Fruit fly (Drosophila melanogaster) whole organism, embryonic: ENCODE results near the gene Gorab.
A peak's percentile ranks its signal among the peaks of the same experiment; 100 is the strongest.

Experiments used
- CG10147 ChIP-seq: fragments of 200-800 bp; sonication (Bioruptor generic); optimal IDR thresholded peaks from 2 replicates; lab custom pipeline; 2019; ENCODE audit warnings: missing biosample characterization, mild to moderate bottlenecking, missing genetic modification characterization, moderate library complexity
- CG10274 ChIP-seq: fragments of 200-800 bp; sonication (Bioruptor generic); optimal IDR thresholded peaks from 3 replicates; lab custom pipeline; 2017; ENCODE audit warnings: missing biosample characterization, mild to moderate bottlenecking, missing genetic modification characterization
- CG11696 ChIP-seq: fragments of 200-800 bp; sonication (Bioruptor generic); IDR thresholded peaks from 2 replicates; pipeline ENCODE4 v1.3.6; 2022; ENCODE audit warnings: missing biosample characterization, missing genetic modification characterization
- CG12769 ChIP-seq: fragments of 200-800 bp; sonication (Bioruptor generic); optimal IDR thresholded peaks from 2 replicates; lab custom pipeline; 2019; ENCODE audit warnings: missing biosample characterization, mild to moderate bottlenecking, missing genetic modification characterization, moderate library complexity
- CG13624 ChIP-seq: fragments of 200-800 bp; sonication (Bioruptor generic); optimal IDR thresholded peaks from 2 replicates; lab custom pipeline; 2016; ENCODE audit warnings: missing biosample characterization, missing genetic modification characterization
- CG15514 ChIP-seq: fragments of 200-800 bp; sonication (Bioruptor generic); optimal IDR thresholded peaks from 3 replicates; lab custom pipeline; 2017; ENCODE audit warnings: missing biosample characterization, missing genetic modification characterization, mild to moderate bottlenecking, moderate library complexity, missing genetic modification reagents
- CG15696 ChIP-seq: fragments of 200-800 bp; sonication (Bioruptor generic); optimal IDR thresholded peaks from 2 replicates; lab custom pipeline; 2019; ENCODE audit warnings: missing biosample characterization, mild to moderate bottlenecking, missing genetic modification characterization, moderate library complexity
- CG1602 ChIP-seq: fragments of 200-800 bp; sonication (Bioruptor generic); optimal IDR thresholded peaks from 3 replicates; lab custom pipeline; 2016; ENCODE audit warnings: missing biosample characterization, missing genetic modification characterization
- CG17829 ChIP-seq: fragments of 200-800 bp; optimal IDR thresholded peaks from 2 replicates; lab custom pipeline; 2019; ENCODE audit warnings: missing biosample characterization, mild to moderate bottlenecking, missing genetic modification characterization, moderate library complexity
- CG1792 ChIP-seq: fragments of 200-800 bp; sonication (Bioruptor generic); optimal IDR thresholded peaks from 2 replicates; lab custom pipeline; 2016; ENCODE audit warnings: missing biosample characterization, missing genetic modification characterization
- CG18262 ChIP-seq: fragments of 200-800 bp; optimal IDR thresholded peaks from 3 replicates; lab custom pipeline; 2019; ENCODE audit warnings: missing biosample characterization, mild to moderate bottlenecking, missing genetic modification characterization, moderate library complexity
- CG2678 ChIP-seq: fragments of 200-800 bp; sonication (Bioruptor generic); optimal IDR thresholded peaks from 3 replicates; lab custom pipeline; 2019; ENCODE audit warnings: missing biosample characterization, mild to moderate bottlenecking, missing genetic modification characterization, moderate library complexity
- CG2712 ChIP-seq: fragments of 200-800 bp; optimal IDR thresholded peaks from 3 replicates; lab custom pipeline; 2019; ENCODE audit warnings: missing biosample characterization, mild to moderate bottlenecking, missing genetic modification characterization, moderate library complexity
- CG31365 ChIP-seq: fragments of 200-800 bp; sonication (Bioruptor generic); optimal IDR thresholded peaks from 2 replicates; lab custom pipeline; 2018; ENCODE audit warnings: missing biosample characterization, mild to moderate bottlenecking, missing genetic modification characterization
- CG31388 ChIP-seq: fragments of 200-800 bp; sonication (Bioruptor generic); optimal IDR thresholded peaks from 2 replicates; lab custom pipeline; 2016; ENCODE audit warnings: missing biosample characterization, missing genetic modification characterization
- CG33213 ChIP-seq: fragments of 200-800 bp; sonication (Bioruptor generic); optimal IDR thresholded peaks from 3 replicates; lab custom pipeline; 2016; ENCODE audit warnings: missing biosample characterization, missing genetic modification characterization
- CG4707 ChIP-seq: fragments of 200-800 bp; sonication (Bioruptor generic); optimal IDR thresholded peaks from 2 replicates; lab custom pipeline; 2018; ENCODE audit warnings: missing biosample characterization, mild to moderate bottlenecking, missing genetic modification characterization, moderate library complexity
- CG5953 ChIP-seq: fragments of 200-800 bp; sonication (Bioruptor generic); IDR thresholded peaks from 2 replicates; pipeline ENCODE4 v1.3.6; 2022; ENCODE audit warnings: missing biosample characterization, missing genetic modification characterization
- CG7357 ChIP-seq: fragments of 200-800 bp; sonication (Bioruptor generic); IDR thresholded peaks from 3 replicates; pipeline ENCODE4 v1.3.6; 2022; ENCODE audit warnings: missing biosample characterization, missing genetic modification characterization
- CG7928 ChIP-seq: fragments of 200-800 bp; sonication (Bioruptor generic); optimal IDR thresholded peaks from 2 replicates; lab custom pipeline; 2017; ENCODE audit warnings: missing biosample characterization, mild to moderate bottlenecking, missing genetic modification characterization
- CG8089 ChIP-seq: fragments of 200-800 bp; sonication (Bioruptor generic); optimal IDR thresholded peaks from 3 replicates; lab custom pipeline; 2016; ENCODE audit warnings: missing biosample characterization, missing genetic modification characterization
- CoRest ChIP-seq: fragments of 200-800 bp; sonication (Bioruptor generic); optimal IDR thresholded peaks from 3 replicates; lab custom pipeline; 2018; ENCODE audit warnings: missing biosample characterization, mild to moderate bottlenecking, missing genetic modification characterization, moderate library complexity
- ERR ChIP-seq: fragments of 200-800 bp; sonication (Bioruptor generic); optimal IDR thresholded peaks from 2 replicates; lab custom pipeline; 2016; ENCODE audit warnings: missing biosample characterization, missing genetic modification characterization
- Ets65A ChIP-seq: fragments of 200-800 bp; sonication (Bioruptor generic); peaks from one replicate; lab custom pipeline; 2016; ENCODE audit warnings: missing biosample characterization, missing genetic modification characterization
- HLHmδ ChIP-seq: fragments of 200-800 bp; sonication (Bioruptor generic); optimal IDR thresholded peaks from 2 replicates; lab custom pipeline; 2018; ENCODE audit warnings: missing biosample characterization, mild to moderate bottlenecking, missing genetic modification characterization, moderate library complexity
- HmgD ChIP-seq: fragments of 200-800 bp; sonication (Bioruptor generic); optimal IDR thresholded peaks from 3 replicates; lab custom pipeline; 2016; ENCODE audit warnings: missing biosample characterization, missing genetic modification characterization
- Hsf ChIP-seq: fragments of 200-800 bp; sonication (Bioruptor generic); optimal IDR thresholded peaks from 3 replicates; lab custom pipeline; 2016; ENCODE audit warnings: missing biosample characterization, missing genetic modification characterization
- Lhr ChIP-seq: fragments of 200-800 bp; sonication (Bioruptor generic); optimal IDR thresholded peaks from 3 replicates; lab custom pipeline; 2017; ENCODE audit warnings: mild to moderate bottlenecking, missing biosample characterization, missing genetic modification reagents, missing genetic modification characterization
- Lim3 ChIP-seq: fragments of 200-800 bp; sonication (Bioruptor generic); IDR thresholded peaks from 2 replicates; pipeline ENCODE4 v1.3.6; 2022; ENCODE audit warnings: missing biosample characterization, missing genetic modification characterization
- Myb ChIP-seq: fragments of 200-800 bp; sonication (Bioruptor generic); optimal IDR thresholded peaks from 2 replicates; lab custom pipeline; 2016; ENCODE audit warnings: missing biosample characterization, missing genetic modification characterization
- NC2α ChIP-seq: fragments of 200-800 bp; sonication (Bioruptor generic); optimal IDR thresholded peaks from 2 replicates; lab custom pipeline; 2016; ENCODE audit warnings: missing biosample characterization, missing genetic modification characterization
- NC2β ChIP-seq: fragments of 200-800 bp; sonication (Bioruptor generic); optimal IDR thresholded peaks from 2 replicates; lab custom pipeline; 2016; ENCODE audit warnings: missing biosample characterization, missing genetic modification characterization
- Nf-YC ChIP-seq: fragments of 200-800 bp; optimal IDR thresholded peaks from 3 replicates; lab custom pipeline; 2019; ENCODE audit warnings: missing biosample characterization, mild to moderate bottlenecking, missing genetic modification characterization, moderate library complexity
- Tbp ChIP-seq: fragments of >200 bp; optimal IDR thresholded peaks from 2 replicates; lab custom pipeline; 2018; ENCODE audit warnings: missing biosample characterization, missing genetic modification characterization
- cg ChIP-seq: fragments of 200-800 bp; sonication (Bioruptor generic); optimal IDR thresholded peaks from 3 replicates; lab custom pipeline; 2019; ENCODE audit warnings: missing biosample characterization, mild to moderate bottlenecking, missing genetic modification characterization, moderate library complexity
- ci ChIP-seq: fragments of 200-800 bp; sonication (Bioruptor generic); IDR thresholded peaks from 3 replicates; pipeline ENCODE4 v1.3.6; 2022; ENCODE audit warnings: missing biosample characterization, missing genetic modification characterization
- ewg ChIP-seq: fragments of 200-800 bp; sonication (Bioruptor generic); optimal IDR thresholded peaks from 3 replicates; lab custom pipeline; 2017; ENCODE audit warnings: mild to moderate bottlenecking, missing biosample characterization, missing genetic modification reagents, missing genetic modification characterization
- exex ChIP-seq: fragments of 200-800 bp; sonication (Bioruptor generic); optimal IDR thresholded peaks from 4 replicates; lab custom pipeline; 2018; ENCODE audit warnings: missing biosample characterization, mild to moderate bottlenecking, missing genetic modification characterization, moderate library complexity
- hb ChIP-seq: fragments of 200-800 bp; sonication (Bioruptor generic); IDR thresholded peaks from 3 replicates; pipeline ENCODE4 v1.3.6; 2022; ENCODE audit warnings: missing biosample characterization, missing genetic modification characterization; ENCODE audit not compliant: partially characterized antibody
- kay ChIP-seq: fragments of 200-800 bp; sonication (Bioruptor generic); optimal IDR thresholded peaks from 2 replicates; lab custom pipeline; 2016; ENCODE audit warnings: missing biosample characterization, missing genetic modification characterization
- mam ChIP-seq: fragments of 200-800 bp; sonication (Bioruptor generic); optimal IDR thresholded peaks from 3 replicates; lab custom pipeline; 2016; ENCODE audit warnings: missing biosample characterization, missing genetic modification characterization
- pita ChIP-seq: fragments of 200-800 bp; sonication (Bioruptor generic); optimal IDR thresholded peaks from 2 replicates; lab custom pipeline; 2017; ENCODE audit warnings: missing biosample characterization, mild to moderate bottlenecking, missing genetic modification characterization
- rib ChIP-seq: fragments of 200-800 bp; sonication (Bioruptor generic); IDR thresholded peaks from 2 replicates; pipeline ENCODE4 v1.3.6; 2022; ENCODE audit warnings: missing biosample characterization, missing genetic modification characterization
- schlank ChIP-seq: fragments of 200-800 bp; sonication (Bioruptor generic); optimal IDR thresholded peaks from 2 replicates; lab custom pipeline; 2018; ENCODE audit warnings: missing biosample characterization, mild to moderate bottlenecking, missing genetic modification characterization
- shn ChIP-seq: fragments of 200-800 bp; sonication (Bioruptor generic); optimal IDR thresholded peaks from 3 replicates; lab custom pipeline; 2016; ENCODE audit warnings: missing biosample characterization, missing genetic modification characterization
- sr ChIP-seq: fragments of 200-800 bp; sonication (Bioruptor generic); IDR thresholded peaks from 3 replicates; pipeline ENCODE4 v1.3.6; 2022; ENCODE audit warnings: missing biosample characterization, missing genetic modification characterization
- ssp ChIP-seq: fragments of 200-800 bp; sonication (Bioruptor generic); IDR thresholded peaks from 2 replicates; pipeline ENCODE4 v1.3.6; 2022; ENCODE audit warnings: missing biosample characterization, missing genetic modification characterization
- stwl ChIP-seq: fragments of 200-800 bp; sonication (Bioruptor generic); optimal IDR thresholded peaks from 3 replicates; lab custom pipeline; 2018; ENCODE audit warnings: missing biosample characterization, mild to moderate bottlenecking, missing genetic modification characterization, moderate library complexity
- toy ChIP-seq: fragments of 200-800 bp; sonication (Bioruptor generic); IDR thresholded peaks from 2 replicates; pipeline ENCODE4 v1.3.6; 2022; ENCODE audit warnings: missing biosample characterization, missing genetic modification characterization
- trem ChIP-seq: fragments of 200-800 bp; optimal IDR thresholded peaks from 3 replicates; lab custom pipeline; 2019; ENCODE audit warnings: missing biosample characterization, mild to moderate bottlenecking, missing genetic modification characterization, moderate library complexity
- trh ChIP-seq: fragments of 200-800 bp; sonication (Bioruptor generic); optimal IDR thresholded peaks from 2 replicates; lab custom pipeline; 2016; ENCODE audit warnings: missing biosample characterization, missing genetic modification characterization

Gorab gene

dm6 chr3L:17474711-17475451 is 46.2 kb upstream of the Gorab start, which contains the start of the genes UQCR-Q and CG46525 (continued):
- TF ChIP-seq CG5953 (GFP tag; lab: Robert Waterston, UW) (no peak), mam (GFP tag; lab: Kevin White, UChicago) (no peak), CG10147 (GFP tag; lab: Kevin White, UChicago) (no peak), CG13624 (no peak), CG2678 (tag; lab: Kevin White, UChicago) (no peak), exex (peak; percentile 59), CoRest (tag; lab: Kevin White, UChicago) (peak; percentile 46), Hsf (GFP tag; lab: Kevin White, UChicago) (no peak), Lhr (GFP tag; lab: Kevin White, UChicago) (peak; percentile 97), CG15696 (tag; lab: Kevin White, UChicago) (no peak), trem (tag; lab: Kevin White, UChicago) (peak; percentile 66), CG7928 (GFP tag; lab: Kevin White, UChicago) (no peak), Nf-YC (peak; percentile 25), CG18262 (tag; lab: Kevin White, UChicago) (no peak), Tbp (no peak), CG12769 (tag; lab: Kevin White, UChicago) (peak; percentile 48), schlank (tag; lab: Kevin White, UChicago) (no peak), CG17829 (tag; lab: Kevin White, UChicago) (peak; percentile 47), CG31388 (GFP tag; lab: Kevin White, UChicago) (no peak), CG31365 (tag; lab: Kevin White, UChicago) (no peak), shn (GFP tag; lab: Kevin White, UChicago) (no peak), ci (GFP tag; lab: Robert Waterston, UW) (no peak), CG15514 (peak; percentile 74), Ets65A (GFP tag; lab: Kevin White, UChicago) (peak; percentile 53), Myb (peak; percentile 68), ssp (no peak), trh (GFP tag; lab: Kevin White, UChicago) (no peak), NC2β (GFP tag; lab: Kevin White, UChicago) (no peak), toy (GFP tag; lab: Robert Waterston, UW) (no peak), stwl (peak; percentile 72), ERR (GFP tag; lab: Kevin White, UChicago) (no peak), hb (no peak), pita (GFP tag; lab: Kevin White, UChicago) (peak; percentile 96), HLHmδ (GFP tag; lab: Kevin White, UChicago) (no peak), CG10274 (GFP tag; lab: Kevin White, UChicago) (no peak), HmgD (GFP tag; lab: Kevin White, UChicago) (peak; percentile 8), CG33213 (peak; percentile 72), CG4707 (GFP tag; lab: Kevin White, UChicago) (no peak), CG1792 (no peak), ewg (GFP tag; lab: Kevin White, UChicago) (no peak), CG11696 (GFP tag; lab: Robert Waterston, UW) (no peak), CG8089 (GFP tag; lab: Kevin White, UChicago) (no peak), sr (GFP tag; lab: Robert Waterston, UW) (no peak), cg (GFP tag; lab: Kevin White, UChicago) (no peak), CG2712 (tag; lab: Kevin White, UChicago) (peak; percentile 56), CG7357 (GFP tag; lab: Robert Waterston, UW) (no peak), rib (no peak), Lim3 (GFP tag; lab: Robert Waterston, UW) (no peak), kay (no peak), CG1602 (GFP tag; lab: Kevin White, UChicago) (no peak), NC2α (GFP tag; lab: Kevin White, UChicago) (no peak)
